Fruit fly (Drosophila melanogaster) whole organism, embryonic: ENCODE measurements around the gene Gnmt.

ENCODE experiments used
- Abd-B ChIP-seq: fragments of 200-800 bp; sonication (Bioruptor generic); optimal IDR thresholded peaks from 2 replicates; lab custom pipeline; 2018; ENCODE audit warnings: missing biosample characterization, mild to moderate bottlenecking, missing genetic modification characterization, moderate library complexity
- Asciz ChIP-seq: fragments of 200-800 bp; sonication (Bioruptor generic); optimal IDR thresholded peaks from 2 replicates; lab custom pipeline; 2017; ENCODE audit warnings: missing biosample characterization, mild to moderate bottlenecking, missing genetic modification characterization, missing genetic modification reagents
- Bgb ChIP-seq: fragments of 200-800 bp; sonication (Bioruptor generic); IDR thresholded peaks from 2 replicates; pipeline ENCODE4 v1.3.6; 2022; ENCODE audit warnings: missing biosample characterization, missing genetic modification characterization; ENCODE audit not compliant: partially characterized antibody
- CG1024 ChIP-seq: fragments of 200-800 bp; sonication (Bioruptor generic); IDR thresholded peaks from 2 replicates; pipeline ENCODE4 v1.3.6; 2022; ENCODE audit warnings: missing biosample characterization, missing genetic modification characterization
- CG10267 ChIP-seq: fragments of 200-800 bp; sonication (Bioruptor generic); optimal IDR thresholded peaks from 2 replicates; lab custom pipeline; 2018; ENCODE audit warnings: missing biosample characterization, mild to moderate bottlenecking, missing genetic modification characterization, moderate library complexity
- CG10321 ChIP-seq: fragments of 200-800 bp; sonication (Bioruptor generic); IDR thresholded peaks from 2 replicates; pipeline ENCODE4 v1.3.6; 2022; ENCODE audit warnings: missing biosample characterization, missing genetic modification characterization
- CG10565 ChIP-seq: fragments of 200-800 bp; sonication (Bioruptor generic); optimal IDR thresholded peaks from 3 replicates; lab custom pipeline; 2016; ENCODE audit warnings: missing biosample characterization, mild to moderate bottlenecking, missing genetic modification characterization
- CG11696 ChIP-seq: fragments of 200-800 bp; sonication (Bioruptor generic); IDR thresholded peaks from 2 replicates; pipeline ENCODE4 v1.3.6; 2022; ENCODE audit warnings: missing biosample characterization, missing genetic modification characterization
- CG11723 ChIP-seq: fragments of 200-800 bp; sonication (Bioruptor generic); optimal IDR thresholded peaks from 2 replicates; lab custom pipeline; 2017; ENCODE audit warnings: missing biosample characterization, mild to moderate bottlenecking, missing genetic modification characterization
- CG12104 ChIP-seq: fragments of 200-800 bp; sonication (Bioruptor generic); optimal IDR thresholded peaks from 3 replicates; lab custom pipeline; 2016; ENCODE audit warnings: missing biosample characterization, missing genetic modification characterization
- CG12155 ChIP-seq: fragments of 200-800 bp; sonication (Bioruptor generic); optimal IDR thresholded peaks from 3 replicates; lab custom pipeline; 2016; ENCODE audit warnings: missing biosample characterization, missing genetic modification characterization
- CG15073 ChIP-seq: fragments of 200-800 bp; sonication (Bioruptor generic); optimal IDR thresholded peaks from 2 replicates; lab custom pipeline; 2016; ENCODE audit warnings: missing biosample characterization, missing genetic modification characterization
- CG16813 ChIP-seq: fragments of 200-800 bp; sonication (Bioruptor generic); IDR thresholded peaks from 3 replicates; pipeline ENCODE4 v1.3.6; 2022; ENCODE audit warnings: missing biosample characterization, missing genetic modification characterization; ENCODE audit not compliant: partially characterized antibody
- CG17359 ChIP-seq: fragments of 200-800 bp; sonication (Bioruptor generic); optimal IDR thresholded peaks from 3 replicates; lab custom pipeline; 2018; ENCODE audit warnings: missing biosample characterization, mild to moderate bottlenecking, missing genetic modification characterization, moderate library complexity
- CG1792 ChIP-seq: fragments of 200-800 bp; sonication (Bioruptor generic); optimal IDR thresholded peaks from 2 replicates; lab custom pipeline; 2016; ENCODE audit warnings: missing biosample characterization, missing genetic modification characterization
- CG2202 ChIP-seq: fragments of 200-800 bp; sonication (Bioruptor generic); optimal IDR thresholded peaks from 2 replicates; lab custom pipeline; 2018; ENCODE audit warnings: missing biosample characterization, mild to moderate bottlenecking, missing genetic modification characterization
- CG30020 ChIP-seq: fragments of 200-800 bp; optimal IDR thresholded peaks from 2 replicates; lab custom pipeline; 2019; ENCODE audit warnings: missing biosample characterization, mild to moderate bottlenecking, missing genetic modification characterization, moderate library complexity
- CG4404 ChIP-seq: fragments of 200-800 bp; sonication (Bioruptor generic); IDR thresholded peaks from 2 replicates; pipeline ENCODE4 v1.3.6; 2022; ENCODE audit warnings: missing biosample characterization, missing genetic modification characterization
- CG7745 ChIP-seq: fragments of 200-800 bp; sonication (Bioruptor generic); optimal IDR thresholded peaks from 2 replicates; lab custom pipeline; 2018; ENCODE audit warnings: missing biosample characterization, mild to moderate bottlenecking, missing genetic modification characterization, moderate library complexity
- CTCF ChIP-seq: fragments of 200-800 bp; sonication (Bioruptor generic); optimal IDR thresholded peaks from 2 replicates; lab custom pipeline; 2017; ENCODE audit warnings: missing biosample characterization, mild to moderate bottlenecking, missing genetic modification characterization, moderate library complexity
- CkIIα-i1 ChIP-seq: fragments of 200-800 bp; sonication (Bioruptor generic); IDR thresholded peaks from 2 replicates; pipeline ENCODE4 v1.3.6; 2022; ENCODE audit warnings: missing biosample characterization, missing genetic modification characterization
- E2f2 ChIP-seq: fragments of 200-800 bp; sonication (Bioruptor generic); IDR thresholded peaks from 2 replicates; pipeline ENCODE4 v1.3.6; 2022; ENCODE audit warnings: missing biosample characterization, missing genetic modification characterization
- Fer1 ChIP-seq: fragments of 200-800 bp; sonication (Bioruptor generic); optimal IDR thresholded peaks from 2 replicates; lab custom pipeline; 2017; ENCODE audit warnings: missing biosample characterization, mild to moderate bottlenecking, missing genetic modification characterization
- Fer2 ChIP-seq: fragments of 200-800 bp; sonication (Bioruptor generic); optimal IDR thresholded peaks from 2 replicates; lab custom pipeline; 2018; ENCODE audit warnings: missing biosample characterization, mild to moderate bottlenecking, missing genetic modification characterization, moderate library complexity
- HHEX ChIP-seq: fragments of 200-800 bp; sonication (Bioruptor generic); optimal IDR thresholded peaks from 3 replicates; lab custom pipeline; 2017; ENCODE audit warnings: missing biosample characterization, mild to moderate bottlenecking, missing genetic modification characterization, missing genetic modification reagents
- Hmx ChIP-seq: fragments of 200-800 bp; sonication (Bioruptor generic); optimal IDR thresholded peaks from 2 replicates; lab custom pipeline; 2016; ENCODE audit warnings: missing biosample characterization, missing genetic modification characterization
- MTF-1 ChIP-seq: fragments of 200-800 bp; sonication (Bioruptor generic); optimal IDR thresholded peaks from 2 replicates; lab custom pipeline; 2018; ENCODE audit warnings: missing biosample characterization, mild to moderate bottlenecking, missing genetic modification characterization, borderline replicate concordance
- NC2α ChIP-seq: fragments of 200-800 bp; sonication (Bioruptor generic); optimal IDR thresholded peaks from 2 replicates; lab custom pipeline; 2016; ENCODE audit warnings: missing biosample characterization, missing genetic modification characterization
- Sin3A ChIP-seq: fragments of >200 bp; optimal IDR thresholded peaks from 2 replicates; lab custom pipeline; 2018
- Usf ChIP-seq: fragments of 200-800 bp; sonication (Bioruptor generic); optimal IDR thresholded peaks from 2 replicates; lab custom pipeline; 2017; ENCODE audit warnings: missing genotype, missing biosample characterization, missing genetic modification characterization
- Xbp1 ChIP-seq: fragments of 200-800 bp; sonication (Bioruptor generic); optimal IDR thresholded peaks from 3 replicates; lab custom pipeline; 2016; ENCODE audit warnings: missing biosample characterization, mild to moderate bottlenecking, missing genetic modification characterization
- abd-A ChIP-seq: fragments of 200-800 bp; sonication (Bioruptor generic); optimal IDR thresholded peaks from 3 replicates; lab custom pipeline; 2019; ENCODE audit warnings: missing biosample characterization, mild to moderate bottlenecking, missing genetic modification characterization, moderate library complexity
- al ChIP-seq: fragments of 200-800 bp; sonication (Bioruptor generic); IDR thresholded peaks from 2 replicates; pipeline ENCODE4 v1.3.6; 2022; ENCODE audit warnings: missing biosample characterization, missing genetic modification characterization
- amos ChIP-seq: fragments of 200-800 bp; sonication (Bioruptor generic); IDR thresholded peaks from 2 replicates; pipeline ENCODE4 v1.3.6; 2022; ENCODE audit warnings: missing biosample characterization, missing genetic modification characterization; ENCODE audit not compliant: partially characterized antibody
- bbx ChIP-seq: fragments of 200-800 bp; sonication (Bioruptor generic); IDR thresholded peaks from 2 replicates; pipeline ENCODE4 v1.3.6; 2022; ENCODE audit warnings: missing biosample characterization, missing genetic modification characterization; ENCODE audit not compliant: partially characterized antibody
- chif ChIP-seq, 2 experiments: fragments of 200-800 bp; sonication (Bioruptor generic); optimal IDR thresholded peaks; 3 replicates each; lab custom pipeline; 2016; ENCODE audit warnings: missing biosample characterization in 2 of 2, missing genetic modification characterization in 2 of 2
- crol ChIP-seq: fragments of 200-800 bp; sonication (Bioruptor generic); IDR thresholded peaks from 2 replicates; pipeline ENCODE4 v1.3.6; 2022; ENCODE audit warnings: missing biosample characterization, missing genetic modification characterization
- dan ChIP-seq: fragments of 200-800 bp; sonication (Bioruptor generic); IDR thresholded peaks from 2 replicates; pipeline ENCODE4 v1.3.6; 2022; ENCODE audit warnings: missing biosample characterization, missing genetic modification characterization
- knrl ChIP-seq: fragments of 200-800 bp; sonication (Bioruptor generic); IDR thresholded peaks from 3 replicates; pipeline ENCODE4 v1.3.6; 2022; ENCODE audit warnings: missing biosample characterization, missing genetic modification characterization; ENCODE audit not compliant: partially characterized antibody
- mirr ChIP-seq: fragments of 200-800 bp; sonication (Bioruptor generic); optimal IDR thresholded peaks from 3 replicates; lab custom pipeline; 2018; ENCODE audit warnings: missing biosample characterization, mild to moderate bottlenecking, missing genetic modification characterization
- nerfin-1 ChIP-seq: fragments of 200-800 bp; sonication (Bioruptor generic); optimal IDR thresholded peaks from 3 replicates; lab custom pipeline; 2019; ENCODE audit warnings: missing biosample characterization, mild to moderate bottlenecking, missing genetic modification characterization, moderate library complexity
- pho ChIP-seq: fragments of 200-800 bp; sonication (Bioruptor generic); optimal IDR thresholded peaks from 2 replicates; lab custom pipeline; 2016; ENCODE audit warnings: missing biosample characterization, missing genetic modification characterization
- prd ChIP-seq, 3 experiments: fragments of >200 bp in 2 of 3; fragments of 200-800 bp in 1 of 3; sonication (Bioruptor generic) in 1 of 3; optimal IDR thresholded peaks in 2 of 3; IDR thresholded peaks in 1 of 3; 2 replicates in 2 of 3; 3 replicates in 1 of 3; pipeline versions ENCODE4 v1.3.6 to Lab custom; 2017 to 2022; ENCODE audit warnings: missing biosample characterization in 1 of 3, missing genetic modification characterization in 1 of 3
- pzg ChIP-seq: fragments of 200-800 bp; sonication (Bioruptor generic); optimal IDR thresholded peaks from 3 replicates; lab custom pipeline; 2018; ENCODE audit warnings: missing biosample characterization, mild to moderate bottlenecking, missing genetic modification characterization, moderate library complexity
- seq ChIP-seq: fragments of 200-800 bp; sonication (Bioruptor generic); IDR thresholded peaks from 2 replicates; pipeline ENCODE4 v1.3.6; 2022; ENCODE audit warnings: missing biosample characterization, missing genetic modification characterization
- unc-4 ChIP-seq: fragments of 200-800 bp; sonication (Bioruptor generic); IDR thresholded peaks from 2 replicates; pipeline ENCODE4 v1.3.6; 2022; ENCODE audit warnings: missing biosample characterization, missing genetic modification characterization; ENCODE audit not compliant: partially characterized antibody

Gnmt gene

dm6 chr3R:12649099-12650029, 25.0 kb upstream of the Gnmt start (continued):
- TF ChIP-seq abd-A (tag; lab: Kevin White, UChicago), result peak; percentile 90
- TF ChIP-seq crol (GFP tag; lab: Robert Waterston, UW), result peak; percentile 74; the same call in 1 of the 2 replicates
- TF ChIP-seq, all 482 proteins: peak for 30

- peak; percentile 12 for TF ChIP-seq Abd-B
- no peak for TF ChIP-seq CG10321
- TF ChIP-seq prd (optimal IDR thresholded peaks at IDR 0.05; lab: Kevin White, UChicago), result no peak
- no peak for TF ChIP-seq prd (GFP tag; IDR thresholded peaks at IDR 0.05; lab: Robert Waterston, UW)
- no peak for TF ChIP-seq unc-4 (GFP tag; lab: Robert Waterston, UW)
- TF ChIP-seq dan (GFP tag; lab: Robert Waterston, UW), result no peak
- TF ChIP-seq CG12155 (GFP tag; lab: Kevin White, UChicago), result no peak
- TF ChIP-seq bbx, result 0 out of 2 replicates have a peak, but pooled peaks have one; percentile 10
- no peak for TF ChIP-seq seq
- no peak for TF ChIP-seq CkIIα-i1 (GFP tag; lab: Robert Waterston, UW)
- TF ChIP-seq CG17359 (tag; lab: Kevin White, UChicago), result peak; percentile 22
- no peak for TF ChIP-seq Usf (GFP tag; lab: Kevin White, UChicago)
- TF ChIP-seq HHEX (GFP tag; lab: Kevin White, UChicago), result no peak
- no peak for TF ChIP-seq CG11723 (GFP tag; lab: Kevin White, UChicago)
- TF ChIP-seq CG2202 (tag; lab: Kevin White, UChicago), result no peak
- TF ChIP-seq E2f2 (GFP tag; lab: Robert Waterston, UW), result no peak
- TF ChIP-seq nerfin-1, result no peak
- no peak for TF ChIP-seq Fer2 (tag; lab: Kevin White, UChicago)
- no peak for TF ChIP-seq CG1024 (GFP tag; lab: Robert Waterston, UW)
- TF ChIP-seq CG1792 (GFP tag; lab: Kevin White, UChicago), result no peak
- TF ChIP-seq knrl, result peak; percentile 62
- peak; percentile 71 for TF ChIP-seq amos (GFP tag; lab: Robert Waterston, UW)
- peak in 1 of 2 experiments; percentile 10 for TF ChIP-seq chif (GFP tag; optimal IDR thresholded peaks at IDR 0.05; lab: Kevin White, UChicago)
- TF ChIP-seq Asciz, result no peak
- no peak for TF ChIP-seq Sin3A (lab: Kevin White, UChicago)
- no peak for TF ChIP-seq NC2α (GFP tag; lab: Kevin White, UChicago)
- no peak for TF ChIP-seq Hmx
- peak; percentile 84 for TF ChIP-seq CTCF
- TF ChIP-seq abd-A (tag; lab: Kevin White, UChicago), result no peak
- TF ChIP-seq CG16813, result peak; percentile 66
- TF ChIP-seq Fer1, result no peak
- TF ChIP-seq CG4404 (GFP tag; lab: Robert Waterston, UW), result no peak
- no peak for TF ChIP-seq CG11696 (GFP tag; lab: Robert Waterston, UW)
- TF ChIP-seq CG10565 (GFP tag; lab: Kevin White, UChicago), result no peak
- no peak for TF ChIP-seq mirr
- TF ChIP-seq CG10267 (tag; lab: Kevin White, UChicago), result peak; percentile 7
- no peak for TF ChIP-seq CG30020
- no peak for TF ChIP-seq CG7745 (tag; lab: Kevin White, UChicago)
- TF ChIP-seq Xbp1 (GFP tag; lab: Kevin White, UChicago), result no peak
- TF ChIP-seq Bgb (GFP tag; lab: Robert Waterston, UW), result peak; percentile 73
- TF ChIP-seq al (GFP tag; lab: Robert Waterston, UW), result no peak
- no peak for TF ChIP-seq pho (GFP tag; lab: Kevin White, UChicago)
- TF ChIP-seq CG12104 (GFP tag; lab: Kevin White, UChicago), result no peak
- TF ChIP-seq pzg (GFP tag; lab: Kevin White, UChicago), result no peak
- TF ChIP-seq MTF-1 (GFP tag; lab: Kevin White, UChicago), result no peak
- TF ChIP-seq CG15073 (GFP tag; lab: Kevin White, UChicago), result no peak
Measured at dm6 chr3R:12650537-12650936, 23.9 kb upstream of the Gnmt start.
